Fruit fly (Drosophila melanogaster) whole organism, embryonic: ENCODE data around the gene mad2.

Experiments
- Bdp1 ChIP-seq: fragments of 200-800 bp; sonication (Bioruptor generic); optimal IDR thresholded peaks from 3 replicates; lab custom pipeline; 2016; ENCODE audit warnings: missing biosample characterization, missing genetic modification characterization
- CG10366 ChIP-seq: fragments of 200-800 bp; sonication (Bioruptor generic); IDR thresholded peaks from 2 replicates; pipeline ENCODE4 v1.3.6; 2022; ENCODE audit warnings: missing biosample characterization, missing genetic modification characterization
- CG10654 ChIP-seq: fragments of 200-800 bp; sonication (Bioruptor generic); optimal IDR thresholded peaks from 2 replicates; lab custom pipeline; 2016; ENCODE audit warnings: missing biosample characterization, missing genetic modification characterization
- CG10979 ChIP-seq: fragments of 200-800 bp; sonication (Bioruptor generic); optimal IDR thresholded peaks from 2 replicates; lab custom pipeline; 2018; ENCODE audit warnings: missing biosample characterization, mild to moderate bottlenecking, missing genetic modification characterization, moderate library complexity
- CG11398 ChIP-seq: fragments of 200-800 bp; sonication (Bioruptor generic); optimal IDR thresholded peaks from 2 replicates; lab custom pipeline; 2016; ENCODE audit warnings: missing biosample characterization, missing genetic modification characterization
- CG11504 ChIP-seq: fragments of 200-800 bp; sonication (Bioruptor generic); optimal IDR thresholded peaks from 3 replicates; lab custom pipeline; 2019; ENCODE audit warnings: missing biosample characterization, mild to moderate bottlenecking, missing genetic modification characterization, moderate library complexity
- CG11560 ChIP-seq: fragments of 200-800 bp; sonication (Bioruptor generic); IDR thresholded peaks from 3 replicates; pipeline ENCODE4 v1.3.6; 2022; ENCODE audit warnings: missing biosample characterization, missing genetic modification characterization
- CG12299 ChIP-seq: fragments of 200-800 bp; sonication (Bioruptor generic); optimal IDR thresholded peaks from 2 replicates; lab custom pipeline; 2018; ENCODE audit warnings: missing biosample characterization, mild to moderate bottlenecking, missing genetic modification characterization
- CG13775 ChIP-seq: fragments of 200-800 bp; sonication (Bioruptor generic); optimal IDR thresholded peaks from 3 replicates; lab custom pipeline; 2017; ENCODE audit warnings: missing biosample characterization, mild to moderate bottlenecking, missing genetic modification characterization
- CG14710 ChIP-seq: fragments of 200-800 bp; sonication (Bioruptor generic); optimal IDR thresholded peaks from 3 replicates; lab custom pipeline; 2019; ENCODE audit warnings: missing biosample characterization, mild to moderate bottlenecking, missing genetic modification characterization, moderate library complexity
- CG15269 ChIP-seq: fragments of 200-800 bp; sonication (Bioruptor generic); optimal IDR thresholded peaks from 2 replicates; lab custom pipeline; 2018; ENCODE audit warnings: missing biosample characterization, mild to moderate bottlenecking, missing genetic modification characterization, moderate library complexity
- CG17328 ChIP-seq: fragments of 200-800 bp; sonication (Bioruptor generic); IDR thresholded peaks from 2 replicates; pipeline ENCODE4 v1.3.6; 2022; ENCODE audit warnings: missing biosample characterization, missing genetic modification characterization
- CG2199 ChIP-seq: fragments of 200-800 bp; sonication (Bioruptor generic); IDR thresholded peaks from 3 replicates; pipeline ENCODE4 v1.3.6; 2022; ENCODE audit warnings: missing biosample characterization, missing genetic modification characterization
- CG2712 ChIP-seq: fragments of 200-800 bp; optimal IDR thresholded peaks from 3 replicates; lab custom pipeline; 2019; ENCODE audit warnings: missing biosample characterization, mild to moderate bottlenecking, missing genetic modification characterization, moderate library complexity
- CG30403 ChIP-seq: fragments of 200-800 bp; sonication (Bioruptor generic); optimal IDR thresholded peaks from 3 replicates; lab custom pipeline; 2016; ENCODE audit warnings: missing biosample characterization, missing genetic modification characterization
- CG3407 ChIP-seq: fragments of 200-800 bp; sonication (Bioruptor generic); optimal IDR thresholded peaks from 2 replicates; lab custom pipeline; 2018; ENCODE audit warnings: missing biosample characterization, mild to moderate bottlenecking, missing genetic modification characterization
- CG34422 ChIP-seq: fragments of 200-800 bp; sonication (Bioruptor generic); IDR thresholded peaks from 3 replicates; pipeline ENCODE4 v1.3.6; 2022; ENCODE audit warnings: missing biosample characterization, missing genetic modification characterization
- CG4820 ChIP-seq: fragments of 200-800 bp; sonication (Bioruptor generic); optimal IDR thresholded peaks from 3 replicates; lab custom pipeline; 2016; ENCODE audit warnings: missing biosample characterization, missing genetic modification characterization
- CG6254 ChIP-seq: fragments of 200-800 bp; sonication (Bioruptor generic); optimal IDR thresholded peaks from 3 replicates; lab custom pipeline; 2017; ENCODE audit warnings: mild to moderate bottlenecking, missing biosample characterization, missing genetic modification reagents, missing genetic modification characterization
- CG7271 ChIP-seq: fragments of 200-800 bp; sonication (Bioruptor generic); optimal IDR thresholded peaks from 2 replicates; lab custom pipeline; 2018; ENCODE audit warnings: missing biosample characterization, mild to moderate bottlenecking, missing genetic modification characterization, moderate library complexity
- CG8359 ChIP-seq: fragments of 200-800 bp; sonication (Bioruptor generic); optimal IDR thresholded peaks from 2 replicates; lab custom pipeline; 2017; ENCODE audit warnings: missing biosample characterization, mild to moderate bottlenecking, missing genetic modification characterization, borderline replicate concordance
- CG9437 ChIP-seq: fragments of 200-800 bp; sonication (Bioruptor generic); optimal IDR thresholded peaks from 2 replicates; lab custom pipeline; 2018; ENCODE audit warnings: missing biosample characterization, mild to moderate bottlenecking, missing genetic modification characterization
- Camta ChIP-seq: fragments of 200-800 bp; sonication (Bioruptor generic); optimal IDR thresholded peaks from 2 replicates; lab custom pipeline; 2016; ENCODE audit warnings: missing biosample characterization, missing genetic modification characterization
- Drgx ChIP-seq: fragments of 200-800 bp; sonication (Bioruptor generic); IDR thresholded peaks from 2 replicates; pipeline ENCODE4 v1.3.6; 2022; ENCODE audit warnings: missing biosample characterization, missing genetic modification characterization
- E2f2 ChIP-seq: fragments of 200-800 bp; sonication (Bioruptor generic); IDR thresholded peaks from 2 replicates; pipeline ENCODE4 v1.3.6; 2022; ENCODE audit warnings: missing biosample characterization, missing genetic modification characterization
- Ets97D ChIP-seq: fragments of 200-800 bp; sonication (Bioruptor generic); optimal IDR thresholded peaks from 3 replicates; lab custom pipeline; 2016; ENCODE audit warnings: missing biosample characterization, missing genetic modification characterization
- HLH54F ChIP-seq: fragments of 200-800 bp; sonication (Bioruptor generic); optimal IDR thresholded peaks from 3 replicates; lab custom pipeline; 2016; ENCODE audit warnings: missing biosample characterization, missing genetic modification characterization
- MESR4 ChIP-seq: fragments of 200-800 bp; sonication (Bioruptor generic); optimal IDR thresholded peaks from 2 replicates; lab custom pipeline; 2018; ENCODE audit warnings: missing biosample characterization, mild to moderate bottlenecking, missing genetic modification characterization, moderate library complexity
- Nf-YB ChIP-seq: fragments of 200-800 bp; sonication (Bioruptor generic); optimal IDR thresholded peaks from 3 replicates; lab custom pipeline; 2019; ENCODE audit warnings: missing biosample characterization, mild to moderate bottlenecking, missing genetic modification characterization, moderate library complexity
- Nf-YC ChIP-seq: fragments of 200-800 bp; optimal IDR thresholded peaks from 3 replicates; lab custom pipeline; 2019; ENCODE audit warnings: missing biosample characterization, mild to moderate bottlenecking, missing genetic modification characterization, moderate library complexity
- Optix ChIP-seq: fragments of 200-800 bp; sonication (Bioruptor generic); IDR thresholded peaks from 3 replicates; pipeline ENCODE4 v1.3.6; 2022; ENCODE audit warnings: missing biosample characterization, missing genetic modification characterization
- PHDP ChIP-seq: fragments of 200-800 bp; sonication (Bioruptor generic); optimal IDR thresholded peaks from 3 replicates; lab custom pipeline; 2018; ENCODE audit warnings: missing biosample characterization, mild to moderate bottlenecking, missing genetic modification characterization, moderate library complexity
- Scr ChIP-seq: fragments of 200-800 bp; sonication (Bioruptor generic); IDR thresholded peaks from 2 replicates; pipeline ENCODE4 v1.3.6; 2022; ENCODE audit warnings: missing biosample characterization, missing genetic modification characterization; ENCODE audit not compliant: partially characterized antibody
- aop ChIP-seq: fragments of 200-800 bp; sonication (Bioruptor generic); IDR thresholded peaks from 2 replicates; pipeline ENCODE4 v1.3.6; 2022; ENCODE audit warnings: missing biosample characterization, missing genetic modification characterization
- bsh ChIP-seq, 2 experiments: fragments of 200-800 bp; sonication (Bioruptor generic); optimal IDR thresholded peaks; 2 replicates each; lab custom pipeline; 2017 to 2018; ENCODE audit warnings: mild to moderate bottlenecking in 2 of 2, missing biosample characterization in 2 of 2, missing genetic modification characterization in 2 of 2, moderate library complexity in 1 of 2
- cato ChIP-seq: fragments of 200-800 bp; sonication (Bioruptor generic); optimal IDR thresholded peaks from 2 replicates; lab custom pipeline; 2016; ENCODE audit warnings: missing biosample characterization, missing genetic modification characterization, borderline replicate concordance
- chm ChIP-seq: fragments of 200-800 bp; sonication (Bioruptor generic); IDR thresholded peaks from 2 replicates; pipeline ENCODE4 v1.3.6; 2022; ENCODE audit warnings: missing biosample characterization, missing genetic modification characterization
- chn ChIP-seq: fragments of 200-800 bp; sonication (Bioruptor generic); optimal IDR thresholded peaks from 2 replicates; lab custom pipeline; 2016; ENCODE audit warnings: missing biosample characterization, missing genetic modification characterization
- cwo ChIP-seq: fragments of 200-800 bp; sonication (Bioruptor generic); optimal IDR thresholded peaks from 3 replicates; lab custom pipeline; 2017; ENCODE audit warnings: missing biosample characterization, missing genetic modification characterization, mild to moderate bottlenecking, moderate library complexity, missing genetic modification reagents
- ftz-f1 ChIP-seq: fragments of 200-800 bp; sonication (Bioruptor generic); optimal IDR thresholded peaks from 2 replicates; lab custom pipeline; 2016; ENCODE audit warnings: missing biosample characterization, missing genetic modification characterization
- gfzf ChIP-seq: fragments of 200-800 bp; sonication (Bioruptor generic); optimal IDR thresholded peaks from 2 replicates; lab custom pipeline; 2016; ENCODE audit warnings: missing biosample characterization, mild to moderate bottlenecking, missing genetic modification characterization, moderate library complexity
- klu ChIP-seq: fragments of 200-800 bp; sonication (Bioruptor generic); IDR thresholded peaks from 2 replicates; pipeline ENCODE4 v1.3.6; 2022; ENCODE audit warnings: missing biosample characterization, missing genetic modification characterization
- kni ChIP-seq: fragments of 200-800 bp; sonication (Bioruptor generic); optimal IDR thresholded peaks from 3 replicates; lab custom pipeline; 2017; ENCODE audit warnings: mild to moderate bottlenecking, missing biosample characterization, missing genetic modification reagents, missing genetic modification characterization
- luna ChIP-seq: fragments of 200-800 bp; sonication (Bioruptor generic); optimal IDR thresholded peaks from 2 replicates; lab custom pipeline; 2016; ENCODE audit warnings: missing biosample characterization, missing genetic modification characterization
- maf-S ChIP-seq: fragments of 200-800 bp; sonication (Bioruptor generic); optimal IDR thresholded peaks from 2 replicates; lab custom pipeline; 2016; ENCODE audit warnings: missing biosample characterization, missing genetic modification characterization
- otp ChIP-seq: fragments of 200-800 bp; sonication (Bioruptor generic); IDR thresholded peaks from 3 replicates; pipeline ENCODE4, ENCODE4 v1.3.6; 2022; ENCODE audit warnings: missing biosample characterization, missing genetic modification characterization
- pho ChIP-seq: fragments of 200-800 bp; sonication (Bioruptor generic); optimal IDR thresholded peaks from 2 replicates; lab custom pipeline; 2016; ENCODE audit warnings: missing biosample characterization, missing genetic modification characterization
- phol ChIP-seq: fragments of 200-800 bp; sonication (Bioruptor generic); optimal IDR thresholded peaks from 3 replicates; lab custom pipeline; 2018; ENCODE audit warnings: missing biosample characterization, mild to moderate bottlenecking, missing genetic modification characterization, moderate library complexity
- row ChIP-seq: fragments of 200-800 bp; sonication (Bioruptor generic); IDR thresholded peaks from 3 replicates; pipeline ENCODE4 v1.3.6; 2022; ENCODE audit warnings: missing biosample characterization, missing genetic modification characterization
- tgo ChIP-seq: fragments of 200-800 bp; sonication (Bioruptor generic); IDR thresholded peaks from 3 replicates; pipeline ENCODE4 v1.3.6; 2022; ENCODE audit warnings: missing biosample characterization, missing genetic modification characterization
- tin ChIP-seq: fragments of 200-800 bp; sonication (Bioruptor generic); optimal IDR thresholded peaks from 3 replicates; lab custom pipeline; 2016; ENCODE audit warnings: missing biosample characterization, missing genetic modification characterization
- z ChIP-seq: fragments of 200-800 bp; sonication (Bioruptor generic); IDR thresholded peaks from 3 replicates; pipeline ENCODE4 v1.3.6; 2022; ENCODE audit warnings: missing biosample characterization, missing genetic modification characterization

Gene mad2

dm6 chr3L:5834245-5834644 lies 21.4 kb upstream of the mad2 start (continued):
- TF ChIP-seq row (GFP tag; lab: Robert Waterston, UW) (peak; percentile 43), CG10979 (tag; lab: Kevin White, UChicago) (no peak), cwo (no peak), Nf-YC (tag; lab: Kevin White, UChicago) (no peak), chn (peak; percentile 16), gfzf (no peak), CG30403 (no peak), MESR4 (GFP tag; lab: Kevin White, UChicago) (no peak), CG12299 (tag; lab: Kevin White, UChicago) (no peak), Drgx (GFP tag; lab: Robert Waterston, UW) (peak; percentile 96), cato (GFP tag; lab: Kevin White, UChicago) (no peak), CG34422 (GFP tag; lab: Robert Waterston, UW) (0 out of 3 replicates have a peak, but pooled peaks have one; percentile 7), luna (GFP tag; lab: Kevin White, UChicago) (no peak), chm (GFP tag; lab: Robert Waterston, UW) (0 out of 2 replicates have a peak, but pooled peaks have one; percentile 20), CG6254 (GFP tag; lab: Kevin White, UChicago) (no peak), maf-S (GFP tag; lab: Kevin White, UChicago) (no peak), CG11560 (tag; lab: Robert Waterston, UW) (no peak), CG9437 (GFP tag; lab: Kevin White, UChicago) (no peak), klu (GFP tag; lab: Robert Waterston, UW) (no peak), otp (GFP tag; lab: Robert Waterston, UW) (peak; percentile 60; the same call in 1 of the 3 replicates), CG10366 (GFP tag; lab: Robert Waterston, UW) (peak; percentile 38), CG4820 (no peak), CG10654 (no peak), E2f2 (GFP tag; lab: Robert Waterston, UW) (no peak), tgo (peak; percentile 31; the same call in 1 of the 3 replicates), z (no peak), CG3407 (GFP tag; lab: Kevin White, UChicago) (no peak), PHDP (tag; lab: Kevin White, UChicago) (no peak), CG15269 (tag; lab: Kevin White, UChicago) (no peak), aop (no peak), CG7271 (tag; lab: Kevin White, UChicago) (no peak), CG11504 (tag; lab: Kevin White, UChicago) (no peak), kni (GFP tag; lab: Kevin White, UChicago) (no peak), CG11398 (no peak), Scr (no peak), CG17328 (GFP tag; lab: Robert Waterston, UW) (peak; percentile 55), Camta (GFP tag; lab: Kevin White, UChicago) (no peak), CG13775 (GFP tag; lab: Kevin White, UChicago) (no peak), phol (tag; lab: Kevin White, UChicago) (peak; percentile 3), HLH54F (no peak), Bdp1 (GFP tag; lab: Kevin White, UChicago) (no peak), ftz-f1 (GFP tag; lab: Kevin White, UChicago) (no peak), CG8359 (GFP tag; lab: Kevin White, UChicago) (no peak), Optix (GFP tag; lab: Robert Waterston, UW) (no peak), bsh (GFP tag; optimal IDR thresholded peaks at IDR 0.05; lab: Kevin White, UChicago) (peak; percentile 58 to 79), CG2199 (GFP tag; lab: Robert Waterston, UW) (no peak), CG2712 (tag; lab: Kevin White, UChicago) (peak; percentile 12), pho (GFP tag; lab: Kevin White, UChicago) (no peak), Nf-YB (GFP tag; lab: Kevin White, UChicago) (no peak), tin (GFP tag; lab: Kevin White, UChicago) (no peak), Ets97D (GFP tag; lab: Kevin White, UChicago) (no peak), CG14710 (tag; lab: Kevin White, UChicago) (no peak)
